Worm (Caenorhabditis elegans) whole organism, L2 larva: Measurements from ENCODE around the gene fkh-8.

ENCODE experiments used
- F13H6.1 ChIP-seq: sonication (generic microtip); optimal IDR thresholded peaks from 2 replicates; lab custom pipeline; 2016; ENCODE audit warnings: missing genetic modification characterization, missing compliant biosample characterization
- R02D3.7 ChIP-seq: fragments of 150-350 bp; optimal IDR thresholded peaks from 2 replicates; lab custom pipeline; 2014; ENCODE audit warnings: missing biosample characterization, missing genetic modification characterization
- Y55F3AM.14 ChIP-seq: fragments of 200-800 bp; sonication (Bioruptor generic); optimal IDR thresholded peaks from 2 replicates; lab custom pipeline; 2018; ENCODE audit warnings: mild to moderate bottlenecking, missing genetic modification characterization, missing compliant biosample characterization
- ZK546.5 ChIP-seq: sonication (generic microtip); optimal IDR thresholded peaks from 2 replicates; lab custom pipeline; 2017; ENCODE audit warnings: missing biosample characterization, missing genetic modification characterization
- alr-1 ChIP-seq: fragments of 150-350 bp; optimal IDR thresholded peaks from 2 replicates; lab custom pipeline; 2014; ENCODE audit warnings: missing biosample characterization, missing genetic modification characterization
- aly-2 ChIP-seq: fragments of 150-350 bp; optimal IDR thresholded peaks from 2 replicates; lab custom pipeline; 2014; ENCODE audit warnings: missing biosample characterization, missing genetic modification characterization
- blmp-1 ChIP-seq: sonication (generic microtip); optimal IDR thresholded peaks from 2 replicates; lab custom pipeline; 2017; ENCODE audit warnings: missing genetic modification characterization, mild to moderate bottlenecking, missing compliant biosample characterization, antibody characterized with exemption, moderate library complexity; ENCODE audit not compliant: insufficient read depth
- ceh-16 ChIP-seq: fragments of 150-350 bp; optimal IDR thresholded peaks from 2 replicates; lab custom pipeline; 2014; ENCODE audit warnings: missing biosample characterization, missing genetic modification characterization
- ceh-82 ChIP-seq: fragments of 150-350 bp; optimal IDR thresholded peaks from 2 replicates; lab custom pipeline; 2014; ENCODE audit warnings: missing biosample characterization, missing genetic modification characterization
- crh-2 ChIP-seq: sonication (generic microtip); optimal IDR thresholded peaks from 2 replicates; lab custom pipeline; 2017; ENCODE audit warnings: missing biosample characterization, missing genetic modification characterization
- dmd-4 ChIP-seq: sonication (generic microtip); optimal IDR thresholded peaks from 2 replicates; lab custom pipeline; 2017; ENCODE audit warnings: missing biosample characterization, missing genetic modification characterization
- egl-27 ChIP-seq: sonication (generic microtip); optimal IDR thresholded peaks from 3 replicates; lab custom pipeline; 2017; ENCODE audit warnings: missing biosample characterization, missing genetic modification reagents, missing genetic modification characterization
- elt-3 ChIP-seq: sonication (generic microtip); optimal IDR thresholded peaks from 2 replicates; lab custom pipeline; 2017; ENCODE audit warnings: missing biosample characterization, missing genetic modification characterization
- fos-1 ChIP-seq: fragments of 150-350 bp; optimal IDR thresholded peaks from 2 replicates; lab custom pipeline; 2014; ENCODE audit warnings: missing biosample characterization, missing genetic modification characterization
- gmeb-1 ChIP-seq: fragments of 150-350 bp; optimal IDR thresholded peaks from 2 replicates; lab custom pipeline; 2014; ENCODE audit warnings: missing biosample characterization, missing genetic modification characterization
- lin-11 ChIP-seq: fragments of 150-350 bp; sonication (generic microtip); optimal IDR thresholded peaks from 2 replicates; lab custom pipeline; 2014; ENCODE audit warnings: missing biosample characterization, missing genetic modification characterization, inconsistent platforms, mixed read lengths
- lin-13 ChIP-seq: fragments of 150-350 bp; optimal IDR thresholded peaks from 2 replicates; lab custom pipeline; 2014; ENCODE audit warnings: missing biosample characterization, missing genetic modification reagents, missing genetic modification characterization
- lin-39 ChIP-seq: fragments of 150-350 bp; optimal IDR thresholded peaks from 2 replicates; lab custom pipeline; 2014; ENCODE audit warnings: missing biosample characterization, missing genetic modification reagents, missing genetic modification characterization
- mab-5 ChIP-seq: fragments of 150-350 bp; optimal IDR thresholded peaks from 2 replicates; lab custom pipeline; 2014; ENCODE audit warnings: missing biosample characterization, missing genetic modification characterization
- mbf-1 ChIP-seq: sonication (generic microtip); optimal IDR thresholded peaks from 2 replicates; lab custom pipeline; 2017; ENCODE audit warnings: missing biosample characterization, missing genetic modification characterization
- nhr-10 ChIP-seq: sonication (generic microtip); optimal IDR thresholded peaks from 2 replicates; lab custom pipeline; 2017; ENCODE audit warnings: missing biosample characterization, missing genetic modification characterization
- nhr-11 ChIP-seq: fragments of 150-350 bp; optimal IDR thresholded peaks from 2 replicates; lab custom pipeline; 2014; ENCODE audit warnings: missing biosample characterization, missing genetic modification characterization
- nhr-12 ChIP-seq: fragments of 150-350 bp; optimal IDR thresholded peaks from 2 replicates; lab custom pipeline; 2014; ENCODE audit warnings: missing biosample characterization, missing genetic modification characterization
- nhr-129 ChIP-seq: fragments of 150-350 bp; optimal IDR thresholded peaks from 2 replicates; lab custom pipeline; 2014; ENCODE audit warnings: missing biosample characterization, missing genetic modification characterization
- nhr-21 ChIP-seq: fragments of 150-350 bp; optimal IDR thresholded peaks from 2 replicates; lab custom pipeline; 2014; ENCODE audit warnings: missing biosample characterization, missing genetic modification characterization
- nhr-23 ChIP-seq: fragments of 150-350 bp; optimal IDR thresholded peaks from 2 replicates; lab custom pipeline; 2014; ENCODE audit warnings: missing biosample characterization, missing genetic modification reagents, missing genetic modification characterization
- nhr-237 ChIP-seq: fragments of 150-350 bp; optimal IDR thresholded peaks from 2 replicates; lab custom pipeline; 2014; ENCODE audit warnings: missing biosample characterization, missing genetic modification characterization
- nhr-25 ChIP-seq: fragments of 150-350 bp; sonication (generic microtip); optimal IDR thresholded peaks from 3 replicates; lab custom pipeline; 2014; ENCODE audit warnings: missing biosample characterization, missing genetic modification characterization
- nhr-6 ChIP-seq: fragments of 150-350 bp; optimal IDR thresholded peaks from 2 replicates; lab custom pipeline; 2014; ENCODE audit warnings: missing biosample characterization, missing genetic modification characterization
- nhr-77 ChIP-seq: fragments of 150-350 bp; optimal IDR thresholded peaks from 2 replicates; lab custom pipeline; 2014; ENCODE audit warnings: missing biosample characterization, missing genetic modification characterization
- peb-1 ChIP-seq: fragments of 150-350 bp; optimal IDR thresholded peaks from 2 replicates; lab custom pipeline; 2014; ENCODE audit warnings: missing biosample characterization, missing genetic modification characterization
- sem-4 ChIP-seq: fragments of 150-350 bp; optimal IDR thresholded peaks from 2 replicates; lab custom pipeline; 2014; ENCODE audit warnings: missing biosample characterization, missing genetic modification reagents, missing genetic modification characterization
- skn-1 ChIP-seq: sonication (generic microtip); optimal IDR thresholded peaks from 2 replicates; lab custom pipeline; 2017; ENCODE audit warnings: missing biosample characterization, missing genetic modification characterization
- sma-3 ChIP-seq: sonication (generic microtip); optimal IDR thresholded peaks from 2 replicates; lab custom pipeline; 2016; ENCODE audit warnings: missing genetic modification reagents, missing genetic modification characterization, missing compliant biosample characterization
- sma-9 ChIP-seq, 2 experiments: fragments of 150-350 bp in 1 of 2; sonication (generic microtip) in 1 of 2; optimal IDR thresholded peaks; 2 replicates each; lab custom pipeline; 2014 to 2016; ENCODE audit warnings: missing genetic modification characterization in 2 of 2, mild to moderate bottlenecking in 1 of 2, missing biosample characterization in 1 of 2, missing compliant biosample characterization in 1 of 2, missing genetic modification reagents in 1 of 2, moderate library complexity in 1 of 2
- snpc-4 ChIP-seq: fragments of 150-350 bp; optimal IDR thresholded peaks from 2 replicates; lab custom pipeline; 2014; ENCODE audit warnings: missing biosample characterization, missing genetic modification characterization
- unc-39 ChIP-seq: fragments of 150-350 bp; optimal IDR thresholded peaks from 2 replicates; lab custom pipeline; 2014; ENCODE audit warnings: missing biosample characterization, missing genetic modification characterization
- unc-55 ChIP-seq: fragments of 150-350 bp; sonication (generic microtip); optimal IDR thresholded peaks from 3 replicates; lab custom pipeline; 2014; ENCODE audit warnings: missing biosample characterization, missing genetic modification reagents, missing genetic modification characterization
- zag-1 ChIP-seq: fragments of 150-350 bp; optimal IDR thresholded peaks from 2 replicates; lab custom pipeline; 2014; ENCODE audit warnings: missing biosample characterization, missing genetic modification characterization
- ztf-1 ChIP-seq: fragments of 200-800 bp; sonication (Bioruptor generic); conservative IDR thresholded peaks from 2 replicates; pipeline ENCODE4 v1.3.6; 2022; ENCODE audit warnings: missing genetic modification characterization, missing compliant biosample characterization
- ztf-11 ChIP-seq: sonication (generic microtip); optimal IDR thresholded peaks from 2 replicates; lab custom pipeline; 2017; ENCODE audit warnings: missing biosample characterization, missing genetic modification characterization
- ztf-4 ChIP-seq: fragments of 150-350 bp; optimal IDR thresholded peaks from 2 replicates; lab custom pipeline; 2014; ENCODE audit warnings: missing biosample characterization, missing genetic modification characterization

Gene fkh-8

DNA sequence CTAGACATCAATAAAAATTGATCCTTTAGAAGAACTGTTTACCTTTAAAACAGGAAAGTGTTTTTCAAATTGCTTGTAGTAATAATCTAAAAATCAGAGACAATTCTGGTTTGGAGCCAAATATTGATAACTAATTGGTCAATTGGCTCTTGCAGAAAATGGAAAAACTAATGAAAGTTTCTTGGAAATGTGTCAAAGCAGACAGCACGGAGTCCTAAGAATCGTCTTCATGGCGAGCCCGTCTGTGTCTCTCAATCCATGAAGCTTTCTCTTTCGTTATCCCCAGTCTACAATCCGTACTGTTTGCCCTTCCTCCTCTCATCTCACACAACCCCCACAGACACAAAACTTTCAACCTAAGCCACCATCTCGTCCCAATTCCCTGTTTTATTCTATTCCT is 11.7 kb downstream of the fkh-8 start, which contains the start of gene F40H3.1:
F40H3.1 (plus strand) TSS at position 301 of the 400 bp plus-strand sequence.
- TF ChIP-seq nhr-129 (tag; lab: Kevin White, UChicago) (no peak), nhr-10 (tag; lab: Kevin White, UChicago) (no peak), aly-2 (no peak), ceh-82 (no peak), nhr-6 (no peak), snpc-4 (no peak)

DNA sequence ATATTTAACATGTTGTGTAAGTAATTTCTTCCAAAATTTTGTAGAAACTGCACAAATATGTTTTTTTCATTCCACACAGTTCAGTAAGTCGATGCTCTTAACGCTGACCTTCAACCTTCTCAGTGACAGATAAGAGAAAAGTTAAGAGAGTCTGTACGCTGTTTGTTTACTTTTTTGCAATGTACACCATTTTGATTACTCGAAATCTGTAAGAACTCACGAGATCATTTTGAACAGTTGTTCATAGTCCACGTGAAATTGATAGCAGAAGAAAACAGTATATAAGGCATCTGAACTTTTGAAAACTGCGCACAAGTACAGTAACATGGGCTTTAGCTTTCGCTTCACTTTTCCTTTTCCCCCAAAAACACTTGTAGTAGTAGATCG is 12.5 kb downstream of the fkh-8 start:
- TF ChIP-seq nhr-23 (tag; lab: Kevin White, UChicago) (no peak), dmd-4 (tag; lab: Kevin White, UChicago) (no peak), nhr-12 (tag; lab: Kevin White, UChicago) (no peak), R02D3.7 (no peak), nhr-11 (no peak), lin-39 (tag; lab: Kevin White, UChicago) (no peak), peb-1 (tag; lab: Kevin White, UChicago) (no peak), nhr-129 (tag; lab: Kevin White, UChicago) (no peak)

DNA sequence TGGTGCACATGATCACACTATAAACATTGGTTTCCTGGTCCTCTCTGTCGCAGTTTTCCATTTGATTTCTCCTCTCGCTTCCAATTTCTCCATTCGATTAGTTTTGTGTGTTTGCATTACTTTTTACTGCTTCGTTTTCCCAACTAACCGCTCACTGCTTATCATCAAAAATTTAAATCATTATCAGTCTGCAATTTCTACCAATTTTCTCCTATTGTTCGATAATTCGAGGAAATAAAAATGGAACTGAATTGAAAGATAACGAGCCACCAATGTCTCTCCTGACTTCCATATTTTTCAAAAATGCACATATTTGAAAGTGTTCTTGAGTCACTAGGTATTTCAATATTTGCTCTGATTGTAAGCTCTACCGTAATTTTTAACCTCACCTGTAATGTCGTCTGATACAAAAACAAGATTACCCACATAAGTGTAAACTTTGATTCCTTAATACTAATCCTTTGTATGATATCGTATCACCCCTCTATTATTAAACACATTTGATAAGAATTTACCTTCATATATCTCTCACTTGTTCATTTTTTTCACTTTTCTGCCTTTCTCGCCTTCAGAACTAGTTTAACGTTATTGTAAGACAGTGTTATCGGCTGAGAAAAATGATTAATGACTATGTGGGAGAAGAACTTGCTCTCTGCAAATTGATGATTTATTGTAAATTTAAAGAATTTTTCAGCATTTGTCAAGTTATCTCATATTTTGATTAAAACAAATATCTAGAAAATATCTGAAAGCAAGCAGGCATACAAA is 13.0 kb downstream of the fkh-8 start:
- TF ChIP-seq sma-3 (GFP tag; lab: Kevin White, UChicago) (no peak), blmp-1 (tag; lab: Kevin White, UChicago) (peak; percentile 62), Y55F3AM.14 (GFP tag; lab: Kevin White, UChicago) (no peak), alr-1 (tag; lab: Kevin White, UChicago) (no peak), nhr-21 (tag; lab: Kevin White, UChicago) (no peak), fos-1 (peak; percentile 82), dmd-4 (tag; lab: Kevin White, UChicago) (no peak), ZK546.5 (no peak), sma-9 (GFP tag; optimal IDR thresholded peaks at IDR 0.05; lab: Kevin White, UChicago) (peak; percentile 31), sma-9 (tag; optimal IDR thresholded peaks at IDR 0.05; lab: Kevin White, UChicago) (no peak), nhr-25 (tag; lab: Kevin White, UChicago) (peak; percentile 45), F13H6.1 (tag; lab: Kevin White, UChicago) (no peak)
- TF ChIP-seq, all 48 proteins: peak for 4

DNA sequence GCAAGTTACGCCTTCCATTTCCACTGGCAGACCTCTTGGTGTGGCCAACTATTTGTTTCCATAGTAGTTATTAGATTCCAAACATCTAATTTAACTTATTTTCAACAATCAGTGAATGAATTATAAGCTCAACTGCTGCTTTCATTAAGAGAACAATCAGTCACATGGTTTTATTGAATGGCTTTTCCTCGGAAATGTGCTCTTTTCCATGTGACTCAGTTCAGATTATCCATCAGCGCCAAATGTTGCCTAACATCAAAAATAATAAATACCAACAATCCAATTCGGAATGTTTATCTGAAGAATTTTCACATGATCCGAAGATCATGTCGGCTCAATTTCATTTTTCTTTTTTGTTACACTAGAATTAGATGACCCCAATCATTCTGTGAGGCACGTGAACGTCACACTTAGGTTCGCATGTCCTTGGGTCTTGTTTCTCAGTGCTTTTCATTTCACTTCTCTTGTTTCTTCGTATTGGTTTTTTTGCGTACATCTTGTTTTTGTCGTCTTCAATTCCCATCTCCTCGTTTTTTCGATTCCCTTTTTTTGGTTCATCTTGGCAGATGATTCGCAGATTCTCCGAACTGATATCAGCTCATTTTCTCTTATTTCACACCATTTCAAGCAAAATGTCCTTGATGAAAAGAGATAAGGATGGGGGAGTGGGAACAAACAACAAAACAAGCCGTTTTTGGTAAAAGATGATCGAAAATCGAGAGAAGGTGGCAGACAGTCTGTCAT is 14.9 kb downstream of the fkh-8 start:
- no peak for TF ChIP-seq gmeb-1 (tag; lab: Kevin White, UChicago)
- no peak for TF ChIP-seq ztf-1 (GFP tag; lab: Robert Waterston, UW)
- peak; percentile 23 for TF ChIP-seq sma-9 (GFP tag; optimal IDR thresholded peaks at IDR 0.05; lab: Kevin White, UChicago)
- no peak for TF ChIP-seq sma-9 (tag; optimal IDR thresholded peaks at IDR 0.05; lab: Kevin White, UChicago)
- no peak for TF ChIP-seq mbf-1 (tag; lab: Kevin White, UChicago)
- TF ChIP-seq ceh-82: no peak
- TF ChIP-seq unc-39: no peak
- TF ChIP-seq R02D3.7: no peak
- no peak for TF ChIP-seq ztf-4 (tag; lab: Kevin White, UChicago)
- TF ChIP-seq dmd-4 (tag; lab: Kevin White, UChicago): no peak
- TF ChIP-seq aly-2: no peak
- TF ChIP-seq lin-11 (tag; lab: Kevin White, UChicago): no peak
- no peak for TF ChIP-seq peb-1 (tag; lab: Kevin White, UChicago)
- no peak for TF ChIP-seq F13H6.1 (tag; lab: Kevin White, UChicago)
- no peak for TF ChIP-seq nhr-10 (tag; lab: Kevin White, UChicago)
- TF ChIP-seq ztf-11 (tag; lab: Kevin White, UChicago): no peak
- TF ChIP-seq sma-3 (GFP tag; lab: Kevin White, UChicago): peak; percentile 37
- no peak for TF ChIP-seq lin-13
- no peak for TF ChIP-seq elt-3 (tag; lab: Kevin White, UChicago)
- TF ChIP-seq skn-1 (tag; lab: Kevin White, UChicago): no peak
- TF ChIP-seq mab-5 (tag; lab: Kevin White, UChicago): no peak
- TF ChIP-seq egl-27 (tag; lab: Kevin White, UChicago): no peak
- TF ChIP-seq nhr-25 (tag; lab: Kevin White, UChicago): peak; percentile 68
- TF ChIP-seq nhr-23 (tag; lab: Kevin White, UChicago): peak; percentile 66
- TF ChIP-seq zag-1 (tag; lab: Kevin White, UChicago): no peak
- TF ChIP-seq nhr-237: no peak
- TF ChIP-seq nhr-11: no peak
- TF ChIP-seq unc-55 (GFP tag; lab: Kevin White, UChicago): no peak
- TF ChIP-seq nhr-6: no peak
- TF ChIP-seq ceh-16 (tag; lab: Kevin White, UChicago): peak; percentile 61
- TF ChIP-seq lin-39 (tag; lab: Kevin White, UChicago): no peak
- no peak for TF ChIP-seq ZK546.5
- TF ChIP-seq snpc-4: no peak
- TF ChIP-seq fos-1: no peak
- TF ChIP-seq nhr-77 (tag; lab: Kevin White, UChicago): no peak
- TF ChIP-seq Y55F3AM.14 (GFP tag; lab: Kevin White, UChicago): no peak
- TF ChIP-seq sem-4 (tag; lab: Kevin White, UChicago): no peak
- TF ChIP-seq nhr-129 (tag; lab: Kevin White, UChicago): peak; percentile 38
- no peak for TF ChIP-seq crh-2
